Fruit fly (Drosophila melanogaster): Measurements from ENCODE around the gene Cubn.

Cubn gene

dm6 chrX:9533518-9533917 lies 37.6 kb downstream of the Cubn start, which contains the start of gene CG34026:
CG34026 (plus strand) TSS chrX:9533818.
- TF ChIP-seq CG10669 (GFP tag; optimal IDR thresholded peaks at IDR 0.05) (no peak), CG11294 (GFP tag; IDR thresholded peaks at IDR 0.05) (no peak), CG34406 (GFP tag; optimal IDR thresholded peaks at IDR 0.05) (no peak), lz (GFP tag; optimal IDR thresholded peaks at IDR 0.05) (no peak), fd59A (GFP tag; optimal IDR thresholded peaks at IDR 0.05) (no peak), OdsH (GFP tag; optimal IDR thresholded peaks at IDR 0.05) (no peak), dac (GFP tag; optimal IDR thresholded peaks at IDR 0.05) (no peak), ss (GFP tag; optimal IDR thresholded peaks at IDR 0.05) (no peak), CG8319 (GFP tag; optimal IDR thresholded peaks at IDR 0.05) (no peak), dsx (GFP tag; optimal IDR thresholded peaks at IDR 0.05; ENCODE audit: poor library complexity, severe bottlenecking) (no peak)

- no peak for TF ChIP-seq Eip93F (GFP tag; optimal IDR thresholded peaks at IDR 0.05)
- TF ChIP-seq Eip78C (GFP tag): no peak
- no peak for TF ChIP-seq pdm3 (GFP tag; optimal IDR thresholded peaks at IDR 0.05)
- no peak for TF ChIP-seq Met (GFP tag; optimal IDR thresholded peaks at IDR 0.05)
- no peak for TF ChIP-seq Sox15 (GFP tag; optimal IDR thresholded peaks at IDR 0.05)
- TF ChIP-seq CG9139 (GFP tag; optimal IDR thresholded peaks at IDR 0.05): no peak
- no peak for TF ChIP-seq CG16779 (tag; optimal IDR thresholded peaks at IDR 0.05)
- no peak for TF ChIP-seq cyc (GFP tag; optimal IDR thresholded peaks at IDR 0.05)
- no peak for TF ChIP-seq spab (GFP tag; optimal IDR thresholded peaks at IDR 0.05)
- no peak for TF ChIP-seq Hr38 (GFP tag; optimal IDR thresholded peaks at IDR 0.05)
- no peak for TF ChIP-seq lz (GFP tag; optimal IDR thresholded peaks at IDR 0.05)
- TF ChIP-seq Sox102F (GFP tag; optimal IDR thresholded peaks at IDR 0.05): no peak
- no peak for TF ChIP-seq OdsH (GFP tag; optimal IDR thresholded peaks at IDR 0.05)
- TF ChIP-seq esn (GFP tag; optimal IDR thresholded peaks at IDR 0.05): no peak
- no peak for TF ChIP-seq CG32006 (GFP tag; optimal IDR thresholded peaks at IDR 0.05)
- TF ChIP-seq acj6 (GFP tag; optimal IDR thresholded peaks at IDR 0.05): no peak
- TF ChIP-seq fkh (GFP tag; optimal IDR thresholded peaks at IDR 0.05): no peak
- no peak for TF ChIP-seq CG8632 (GFP tag; optimal IDR thresholded peaks at IDR 0.05)
- TF ChIP-seq CG3032 (tag; optimal IDR thresholded peaks at IDR 0.05): no peak
Measured at dm6 chrX:9532453-9532852, 38.7 kb downstream of the Cubn start.

dm6 chrX:9531869-9532268 lies 39.2 kb downstream of the Cubn start:
- TF ChIP-seq svp (GFP tag) (peak; percentile 34), CG32006 (GFP tag; optimal IDR thresholded peaks at IDR 0.05) (peak; percentile 9), Eip78C (GFP tag) (peak; percentile 67), spab (GFP tag; optimal IDR thresholded peaks at IDR 0.05) (no peak), acj6 (GFP tag; optimal IDR thresholded peaks at IDR 0.05) (peak; percentile 6), Sox15 (GFP tag; optimal IDR thresholded peaks at IDR 0.05) (no peak), dac (GFP tag; optimal IDR thresholded peaks at IDR 0.05) (no peak), CG31627 (GFP tag; optimal IDR thresholded peaks at IDR 0.05) (peak; percentile 34), Blimp-1 (GFP tag; optimal IDR thresholded peaks at IDR 0.05) (no peak), pdm3 (GFP tag; optimal IDR thresholded peaks at IDR 0.05) (peak; percentile 16), CG8319 (GFP tag; optimal IDR thresholded peaks at IDR 0.05) (no peak), OdsH (GFP tag; optimal IDR thresholded peaks at IDR 0.05) (peak; percentile 13), CG10631 (GFP tag; optimal IDR thresholded peaks at IDR 0.05) (peak; percentile 2)

dm6 chrX:9523543-9523942 lies 47.6 kb downstream of the Cubn start:
- TF ChIP-seq Blimp-1 (GFP tag; optimal IDR thresholded peaks at IDR 0.05) (peak; percentile 48), Hr39 (GFP tag; optimal IDR thresholded peaks at IDR 0.05) (no peak)

dm6 chrX:9520175-9520574 lies 50.9 kb downstream of the Cubn start:
- TF ChIP-seq ss (GFP tag; optimal IDR thresholded peaks at IDR 0.05) (no peak), Eip75B (GFP tag; optimal IDR thresholded peaks at IDR 0.05) (no peak), Hr39 (GFP tag; optimal IDR thresholded peaks at IDR 0.05) (no peak), Sox14 (GFP tag; optimal IDR thresholded peaks at IDR 0.05) (no peak), CG7368 (GFP tag; optimal IDR thresholded peaks at IDR 0.05) (no peak), lz (GFP tag; optimal IDR thresholded peaks at IDR 0.05) (no peak), Smox (GFP tag; optimal IDR thresholded peaks at IDR 0.05) (no peak), Sox15 (GFP tag; optimal IDR thresholded peaks at IDR 0.05) (no peak), fd85E (GFP tag; optimal IDR thresholded peaks at IDR 0.05) (no peak), CG6276 (GFP tag; optimal IDR thresholded peaks at IDR 0.05) (no peak)
